Worm (Caenorhabditis elegans) whole organism, L4 larva: ENCODE measurements around the gene rgs-11.

Source experiments
- F37D6.2 ChIP-seq: sonication (generic microtip); optimal IDR thresholded peaks from 2 replicates; lab custom pipeline; 2016; ENCODE audit warnings: mild to moderate bottlenecking, missing genetic modification characterization, missing compliant biosample characterization
- ceh-28 ChIP-seq: fragments of 150-350 bp; optimal IDR thresholded peaks from 2 replicates; lab custom pipeline; 2014; ENCODE audit warnings: missing biosample characterization, missing genetic modification reagents, missing genetic modification characterization
- hmg-1.1 ChIP-seq: fragments of 200-800 bp; sonication (Bioruptor generic); IDR thresholded peaks from 2 replicates; pipeline ENCODE4 v1.3.6; 2022; ENCODE audit warnings: missing genetic modification reagents, missing genetic modification characterization, missing compliant biosample characterization
- lin-13 ChIP-seq: fragments of 150-350 bp; optimal IDR thresholded peaks from 2 replicates; lab custom pipeline; 2014; ENCODE audit warnings: missing biosample characterization, missing genetic modification reagents, missing genetic modification characterization
- nhr-11 ChIP-seq: fragments of 150-350 bp; optimal IDR thresholded peaks from 2 replicates; lab custom pipeline; 2014; ENCODE audit warnings: missing biosample characterization, missing genetic modification characterization
- nhr-237 ChIP-seq: sonication (generic microtip); optimal IDR thresholded peaks from 2 replicates; lab custom pipeline; 2017; ENCODE audit warnings: missing biosample characterization, missing genetic modification characterization
- nhr-6 ChIP-seq: fragments of 150-350 bp; optimal IDR thresholded peaks from 2 replicates; lab custom pipeline; 2014; ENCODE audit warnings: missing biosample characterization, missing genetic modification characterization
- pha-4 ChIP-seq, 2 experiments: fragments of 150-350 bp in 1 of 2; fragments of 200-800 bp in 1 of 2; sonication (Bioruptor generic) in 1 of 2; IDR thresholded peaks in 1 of 2; optimal IDR thresholded peaks in 1 of 2; 2 replicates each; pipeline versions ENCODE4 v1.3.6 to Lab custom; 2014 to 2022; ENCODE audit warnings: missing genetic modification characterization in 2 of 2, missing genetic modification reagents in 2 of 2, missing biosample characterization in 1 of 2, missing compliant biosample characterization in 1 of 2
- sdz-12 ChIP-seq: fragments of 200-800 bp; sonication (Bioruptor generic); optimal IDR thresholded peaks from 2 replicates; lab custom pipeline; 2018; ENCODE audit warnings: mild to moderate bottlenecking, missing genetic modification characterization, missing compliant biosample characterization

DNA sequence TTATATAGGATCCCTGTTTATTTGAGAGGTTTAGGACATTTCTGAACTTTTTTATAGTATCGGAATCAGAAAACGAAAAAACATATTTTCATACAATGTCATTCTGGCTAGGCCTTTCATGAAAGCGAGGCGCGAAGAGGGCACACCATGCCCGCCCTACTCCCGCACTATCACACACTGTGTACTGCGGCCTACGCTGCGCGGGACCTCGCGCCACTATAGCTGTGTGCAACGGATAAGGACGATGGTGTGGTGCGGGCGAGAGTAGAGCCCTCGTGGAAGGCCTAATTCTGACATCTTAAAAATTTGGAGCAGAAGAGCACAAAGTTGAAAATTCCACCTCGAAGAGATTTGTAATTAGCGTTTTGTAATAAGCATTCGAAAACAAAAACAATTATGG is 46.6 kb downstream of the rgs-11 start:
- TF ChIP-seq nhr-237 (tag; lab: Kevin White, UChicago) = no peak
- no peak for TF ChIP-seq ceh-28 (tag; lab: Kevin White, UChicago)
- TF ChIP-seq hmg-1.1 (GFP tag; lab: Robert Waterston, UW) = no peak
- TF ChIP-seq F37D6.2 (tag; lab: Kevin White, UChicago) = no peak
- TF ChIP-seq pha-4 (GFP tag; IDR thresholded peaks at IDR 0.05; lab: Robert Waterston, UW) = no peak
- no peak for TF ChIP-seq pha-4 (tag; optimal IDR thresholded peaks at IDR 0.05; lab: Kevin White, UChicago)
- TF ChIP-seq nhr-11 (tag; lab: Kevin White, UChicago) = no peak
- TF ChIP-seq sdz-12 = no peak
- TF ChIP-seq lin-13 (GFP tag; lab: Kevin White, UChicago) = no peak
- no peak for TF ChIP-seq nhr-6 (tag; lab: Kevin White, UChicago)
